Fruit fly (Drosophila melanogaster) whole organism: ENCODE results near the gene Cdc50.

Experiments used
- CG8478 ChIP-seq: fragments of >200 bp; optimal IDR thresholded peaks from 2 replicates; lab custom pipeline; 2018; ENCODE audit warnings: inconsistent platforms
- Dll ChIP-seq: fragments of >200 bp; optimal IDR thresholded peaks from 2 replicates; lab custom pipeline; 2017
- EcR ChIP-seq, 2 experiments: fragments of >200 bp; optimal IDR thresholded peaks; 2 replicates each; lab custom pipeline; 2017; ENCODE audit warnings: missing biosample characterization in 2 of 2, missing genetic modification characterization in 2 of 2, missing genetic modification reagents in 2 of 2
- pan ChIP-seq: fragments of >200 bp; optimal IDR thresholded peaks from 2 replicates; lab custom pipeline; 2017
- psq ChIP-seq: fragments of >200 bp; optimal IDR thresholded peaks from 2 replicates; lab custom pipeline; 2017
- usp ChIP-seq: fragments of >200 bp; optimal IDR thresholded peaks from 2 replicates; lab custom pipeline; 2017; ENCODE audit warnings: missing biosample characterization, missing genetic modification characterization, mixed read lengths

- TF ChIP-seq pan (lab: Kevin White, UChicago) = no peak
- no peak for TF ChIP-seq usp
- TF ChIP-seq EcR (GFP tag; optimal IDR thresholded peaks at IDR 0.05; lab: Kevin White, UChicago) = no peak
- no peak for TF ChIP-seq Dll (lab: Kevin White, UChicago)
- no peak for TF ChIP-seq psq
- no peak for TF ChIP-seq CG8478
Measured at dm6 chrX:16420048-16420447, 21.0 kb downstream of the Cdc50 start.
